Fruit fly (Drosophila melanogaster) whole organism, embryonic: ENCODE measurements around the gene fru.

ENCODE experiments used
- Atf6 ChIP-seq: fragments of 200-800 bp; sonication (Bioruptor generic); IDR thresholded peaks from 2 replicates; pipeline ENCODE4 v1.3.6; 2022; ENCODE audit warnings: missing biosample characterization, missing genetic modification characterization
- BEAF-32 ChIP-seq: fragments of 200-800 bp; sonication (Bioruptor generic); optimal IDR thresholded peaks from 3 replicates; lab custom pipeline; 2017; ENCODE audit warnings: missing biosample characterization, missing genetic modification characterization, mild to moderate bottlenecking, moderate library complexity, missing genetic modification reagents
- Bdp1 ChIP-seq: fragments of 200-800 bp; sonication (Bioruptor generic); optimal IDR thresholded peaks from 3 replicates; lab custom pipeline; 2016; ENCODE audit warnings: missing biosample characterization, missing genetic modification characterization
- CG11247 ChIP-seq: fragments of 200-800 bp; sonication (Bioruptor generic); IDR thresholded peaks from 2 replicates; pipeline ENCODE4 v1.3.6; 2022; ENCODE audit warnings: missing biosample characterization, missing genetic modification characterization
- CG12071 ChIP-seq: fragments of 200-800 bp; sonication (Bioruptor generic); optimal IDR thresholded peaks from 3 replicates; lab custom pipeline; 2018; ENCODE audit warnings: missing biosample characterization, mild to moderate bottlenecking, missing genetic modification characterization
- CG12391 ChIP-seq: fragments of 200-800 bp; sonication (Bioruptor generic); optimal IDR thresholded peaks from 3 replicates; lab custom pipeline; 2018; ENCODE audit warnings: missing biosample characterization, mild to moderate bottlenecking, missing genetic modification characterization, moderate library complexity
- CG13775 ChIP-seq: fragments of 200-800 bp; sonication (Bioruptor generic); optimal IDR thresholded peaks from 3 replicates; lab custom pipeline; 2017; ENCODE audit warnings: missing biosample characterization, mild to moderate bottlenecking, missing genetic modification characterization
- CG15073 ChIP-seq: fragments of 200-800 bp; sonication (Bioruptor generic); optimal IDR thresholded peaks from 2 replicates; lab custom pipeline; 2016; ENCODE audit warnings: missing biosample characterization, missing genetic modification characterization
- CG1602 ChIP-seq: fragments of 200-800 bp; sonication (Bioruptor generic); optimal IDR thresholded peaks from 3 replicates; lab custom pipeline; 2016; ENCODE audit warnings: missing biosample characterization, missing genetic modification characterization
- CG17385 ChIP-seq: fragments of 200-800 bp; sonication (Bioruptor generic); optimal IDR thresholded peaks from 3 replicates; lab custom pipeline; 2018; ENCODE audit warnings: missing biosample characterization, mild to moderate bottlenecking, missing genetic modification characterization
- CG17612 ChIP-seq: fragments of 200-800 bp; sonication (Bioruptor generic); IDR thresholded peaks from 2 replicates; pipeline ENCODE4 v1.3.6; 2022; ENCODE audit warnings: missing biosample characterization, missing genetic modification characterization
- CG18764 ChIP-seq: fragments of 200-800 bp; sonication (Bioruptor generic); optimal IDR thresholded peaks from 3 replicates; lab custom pipeline; 2016; ENCODE audit warnings: missing biosample characterization, missing genetic modification characterization
- CG31388 ChIP-seq: fragments of 200-800 bp; sonication (Bioruptor generic); optimal IDR thresholded peaks from 2 replicates; lab custom pipeline; 2016; ENCODE audit warnings: missing biosample characterization, missing genetic modification characterization
- CG3281 ChIP-seq: fragments of 200-800 bp; sonication (Bioruptor generic); optimal IDR thresholded peaks from 3 replicates; lab custom pipeline; 2017; ENCODE audit warnings: missing biosample characterization, mild to moderate bottlenecking, missing genetic modification characterization
- CG34422 ChIP-seq: fragments of 200-800 bp; sonication (Bioruptor generic); IDR thresholded peaks from 3 replicates; pipeline ENCODE4 v1.3.6; 2022; ENCODE audit warnings: missing biosample characterization, missing genetic modification characterization
- CG4328 ChIP-seq: fragments of 200-800 bp; sonication (Bioruptor generic); optimal IDR thresholded peaks from 3 replicates; lab custom pipeline; 2017; ENCODE audit warnings: missing biosample characterization, missing genetic modification reagents, missing genetic modification characterization
- CG4730 ChIP-seq: fragments of 200-800 bp; sonication (Bioruptor generic); IDR thresholded peaks from 2 replicates; pipeline ENCODE4 v1.3.6; 2022; ENCODE audit warnings: missing biosample characterization, missing genetic modification characterization
- CG6765 ChIP-seq: fragments of 200-800 bp; sonication (Bioruptor generic); optimal IDR thresholded peaks from 3 replicates; lab custom pipeline; 2017; ENCODE audit warnings: missing biosample characterization, mild to moderate bottlenecking, missing genetic modification characterization
- CG7786 ChIP-seq: fragments of 200-800 bp; sonication (Bioruptor generic); optimal IDR thresholded peaks from 2 replicates; lab custom pipeline; 2016; ENCODE audit warnings: missing biosample characterization, missing genetic modification characterization
- CkIIα-i1 ChIP-seq: fragments of 200-800 bp; sonication (Bioruptor generic); IDR thresholded peaks from 2 replicates; pipeline ENCODE4 v1.3.6; 2022; ENCODE audit warnings: missing biosample characterization, missing genetic modification characterization
- Dip3 ChIP-seq: fragments of 200-800 bp; sonication (Bioruptor generic); optimal IDR thresholded peaks from 3 replicates; lab custom pipeline; 2016; ENCODE audit warnings: missing biosample characterization, missing genetic modification characterization
- HLHmδ ChIP-seq: fragments of 200-800 bp; sonication (Bioruptor generic); optimal IDR thresholded peaks from 2 replicates; lab custom pipeline; 2018; ENCODE audit warnings: missing biosample characterization, mild to moderate bottlenecking, missing genetic modification characterization, moderate library complexity
- Hand ChIP-seq: fragments of 200-800 bp; sonication (Bioruptor generic); optimal IDR thresholded peaks from 2 replicates; lab custom pipeline; 2017; ENCODE audit warnings: mild to moderate bottlenecking, missing biosample characterization, missing genetic modification reagents, missing genetic modification characterization
- HmgD ChIP-seq: fragments of 200-800 bp; sonication (Bioruptor generic); optimal IDR thresholded peaks from 3 replicates; lab custom pipeline; 2016; ENCODE audit warnings: missing biosample characterization, missing genetic modification characterization
- Hr51 ChIP-seq, 2 experiments: fragments of 200-800 bp; sonication (Bioruptor generic); optimal IDR thresholded peaks; 2 replicates in 1 of 2; 3 replicates in 1 of 2; lab custom pipeline; 2016 to 2018; ENCODE audit warnings: missing biosample characterization in 2 of 2, missing genetic modification characterization in 2 of 2, mild to moderate bottlenecking in 1 of 2, moderate library complexity in 1 of 2
- NfI ChIP-seq: fragments of 200-800 bp; sonication (Bioruptor generic); optimal IDR thresholded peaks from 3 replicates; lab custom pipeline; 2018; ENCODE audit warnings: missing biosample characterization, mild to moderate bottlenecking, missing genetic modification characterization, moderate library complexity
- Ptx1 ChIP-seq: fragments of 200-800 bp; sonication (Bioruptor generic); IDR thresholded peaks from 2 replicates; pipeline ENCODE4 v1.3.6; 2022; ENCODE audit warnings: missing biosample characterization, missing genetic modification characterization
- Six4 ChIP-seq: fragments of 200-800 bp; sonication (Bioruptor generic); optimal IDR thresholded peaks from 2 replicates; lab custom pipeline; 2016; ENCODE audit warnings: missing biosample characterization, missing genetic modification characterization
- Sox102F ChIP-seq: fragments of 200-800 bp; sonication (Bioruptor generic); optimal IDR thresholded peaks from 2 replicates; lab custom pipeline; 2018; ENCODE audit warnings: missing biosample characterization, mild to moderate bottlenecking, missing genetic modification characterization, moderate library complexity
- Xbp1 ChIP-seq: fragments of 200-800 bp; sonication (Bioruptor generic); optimal IDR thresholded peaks from 3 replicates; lab custom pipeline; 2016; ENCODE audit warnings: missing biosample characterization, mild to moderate bottlenecking, missing genetic modification characterization
- ap ChIP-seq: fragments of 200-800 bp; sonication (Bioruptor generic); IDR thresholded peaks from 2 replicates; pipeline ENCODE4 v1.3.6; 2022; ENCODE audit warnings: missing biosample characterization, missing genetic modification characterization
- ase ChIP-seq: fragments of 200-800 bp; sonication (Bioruptor generic); IDR thresholded peaks from 3 replicates; pipeline ENCODE4 v1.3.6; 2022; ENCODE audit warnings: missing biosample characterization, missing genetic modification characterization
- bab2 ChIP-seq: fragments of 200-800 bp; sonication (Bioruptor generic); optimal IDR thresholded peaks from 2 replicates; lab custom pipeline; 2016; ENCODE audit warnings: missing biosample characterization, missing genetic modification characterization
- cas ChIP-seq: fragments of 200-800 bp; sonication (Bioruptor generic); IDR thresholded peaks from 2 replicates; pipeline ENCODE4 v1.3.6; 2022; ENCODE audit warnings: missing biosample characterization, missing genetic modification characterization
- disco-r ChIP-seq: fragments of 200-800 bp; sonication (Bioruptor generic); optimal IDR thresholded peaks from 2 replicates; lab custom pipeline; 2016; ENCODE audit warnings: missing biosample characterization, missing genetic modification characterization
- dpn ChIP-seq, 2 experiments: fragments of 200-800 bp; sonication (Bioruptor generic); optimal IDR thresholded peaks; 3 replicates each; lab custom pipeline; 2016; ENCODE audit warnings: missing biosample characterization in 2 of 2, missing genetic modification characterization in 2 of 2
- en ChIP-seq: fragments of 200-800 bp; sonication (Bioruptor generic); optimal IDR thresholded peaks from 2 replicates; lab custom pipeline; 2016; ENCODE audit warnings: missing biosample characterization, missing genetic modification characterization
- esg ChIP-seq: fragments of 200-800 bp; sonication (Bioruptor generic); conservative IDR thresholded peaks from 2 replicates; pipeline ENCODE4 v1.3.6; 2022; ENCODE audit warnings: missing biosample characterization, missing genetic modification characterization
- fd96Cb ChIP-seq: fragments of 200-800 bp; sonication (Bioruptor generic); optimal IDR thresholded peaks from 2 replicates; lab custom pipeline; 2018; ENCODE audit warnings: missing biosample characterization, mild to moderate bottlenecking, missing genetic modification characterization, moderate library complexity
- gem ChIP-seq: fragments of 200-800 bp; sonication (Bioruptor generic); optimal IDR thresholded peaks from 2 replicates; lab custom pipeline; 2019; ENCODE audit warnings: missing biosample characterization, mild to moderate bottlenecking, missing genetic modification characterization, moderate library complexity
- lab ChIP-seq: fragments of 200-800 bp; sonication (Bioruptor generic); optimal IDR thresholded peaks from 3 replicates; lab custom pipeline; 2017; ENCODE audit warnings: missing biosample characterization, missing genetic modification characterization, mild to moderate bottlenecking, moderate library complexity, missing genetic modification reagents
- mirr ChIP-seq: fragments of 200-800 bp; sonication (Bioruptor generic); optimal IDR thresholded peaks from 3 replicates; lab custom pipeline; 2018; ENCODE audit warnings: missing biosample characterization, mild to moderate bottlenecking, missing genetic modification characterization
- phol ChIP-seq: fragments of 200-800 bp; sonication (Bioruptor generic); optimal IDR thresholded peaks from 3 replicates; lab custom pipeline; 2018; ENCODE audit warnings: missing biosample characterization, mild to moderate bottlenecking, missing genetic modification characterization, moderate library complexity
- ranshi ChIP-seq: fragments of 200-800 bp; sonication (Bioruptor generic); IDR thresholded peaks from 2 replicates; pipeline ENCODE4 v1.3.6; 2022; ENCODE audit warnings: missing biosample characterization, missing genetic modification characterization
- slbo ChIP-seq: fragments of 200-800 bp; sonication (Bioruptor generic); IDR thresholded peaks from 2 replicates; pipeline ENCODE4 v1.3.6; 2022; ENCODE audit warnings: missing biosample characterization, missing genetic modification characterization
- zfh2 ChIP-seq: fragments of 200-800 bp; sonication (Bioruptor generic); optimal IDR thresholded peaks from 2 replicates; lab custom pipeline; 2016; ENCODE audit warnings: missing biosample characterization, missing genetic modification characterization

fru gene

dm6 chr3R:18438181-18438826, 107.1 kb downstream of the fru start (continued):
- TF ChIP-seq Sox102F (GFP tag; lab: Kevin White, UChicago) (peak; percentile 41), gem (tag; lab: Kevin White, UChicago) (peak; percentile 15), fd96Cb (peak; percentile 8), HLHmδ (no peak)

dm6 chr3R:18436550-18437362, 108.6 kb downstream of the fru start:
- TF ChIP-seq CG6765 (GFP tag; lab: Kevin White, UChicago) (peak; percentile 56), CG12391 (peak; percentile 67), slbo (GFP tag; lab: Robert Waterston, UW) (peak; percentile 80), CG3281 (peak; percentile 73), lab (GFP tag; lab: Kevin White, UChicago) (peak; percentile 81), esg (GFP tag; lab: Robert Waterston, UW) (peak; percentile 58), Sox102F (GFP tag; lab: Kevin White, UChicago) (peak; percentile 82), CG18764 (GFP tag; lab: Kevin White, UChicago) (peak; percentile 34), Xbp1 (peak; percentile 58), HmgD (GFP tag; lab: Kevin White, UChicago) (no peak), Bdp1 (GFP tag; lab: Kevin White, UChicago) (peak; percentile 11), Dip3 (GFP tag; lab: Kevin White, UChicago) (peak; percentile 64), CG12071 (GFP tag; lab: Kevin White, UChicago) (peak; percentile 43), CG11247 (0 out of 2 replicates have a peak, but pooled peaks have one; percentile 6), CG4328 (GFP tag; lab: Kevin White, UChicago) (no peak), CG15073 (no peak), CG13775 (GFP tag; lab: Kevin White, UChicago) (peak; percentile 35), en (GFP tag; lab: Kevin White, UChicago) (peak; percentile 28), ap (GFP tag; lab: Robert Waterston, UW) (no peak), Hand (GFP tag; lab: Kevin White, UChicago) (peak; percentile 43), ase (GFP tag; lab: Robert Waterston, UW) (peak; percentile 47; the same call in 2 of the 3 replicates), ranshi (peak; percentile 71), Ptx1 (GFP tag; lab: Robert Waterston, UW) (peak; percentile 68), CG17612 (no peak), Atf6 (GFP tag; lab: Robert Waterston, UW) (peak; percentile 69), CG4730 (GFP tag; lab: Robert Waterston, UW) (peak; percentile 56), dpn (GFP tag; optimal IDR thresholded peaks at IDR 0.05; lab: Kevin White, UChicago) (peak; percentile 69 to 73), CG7786 (GFP tag; lab: Kevin White, UChicago) (peak; percentile 77), CG1602 (GFP tag; lab: Kevin White, UChicago) (peak; percentile 43), CkIIα-i1 (GFP tag; lab: Robert Waterston, UW) (0 out of 2 replicates have a peak, but pooled peaks have one; percentile 21), bab2 (GFP tag; lab: Kevin White, UChicago) (peak; percentile 49), mirr (no peak), cas (GFP tag; lab: Robert Waterston, UW) (no peak), CG34422 (no peak; the same call in 2 of the 3 replicates), Hr51 (GFP tag; optimal IDR thresholded peaks at IDR 0.05; lab: Kevin White, UChicago) (peak in 1 of 2 experiments; percentile 81), zfh2 (peak; percentile 55), phol (peak; percentile 71), CG17385 (GFP tag; lab: Kevin White, UChicago) (peak; percentile 50), CG31388 (GFP tag; lab: Kevin White, UChicago) (peak; percentile 53), Six4 (GFP tag; lab: Kevin White, UChicago) (peak; percentile 44), BEAF-32 (GFP tag; lab: Kevin White, UChicago) (no peak), NfI (GFP tag; lab: Kevin White, UChicago) (peak; percentile 57), disco-r (GFP tag; lab: Kevin White, UChicago) (peak; percentile 4)
